Fruit fly (Drosophila melanogaster) whole organism, prepupa: ENCODE data around the gene lsn.

Source experiments
- Blimp-1 ChIP-seq: fragments of 200-800 bp; sonication (Bioruptor generic); optimal IDR thresholded peaks from 3 replicates; lab custom pipeline; 2017; ENCODE audit warnings: missing biosample characterization, missing genetic modification characterization, mild to moderate bottlenecking, moderate library complexity, missing genetic modification reagents
- CG10631 ChIP-seq: fragments of 200-800 bp; sonication (Bioruptor generic); optimal IDR thresholded peaks from 2 replicates; lab custom pipeline; 2016; ENCODE audit warnings: missing biosample characterization, missing genetic modification characterization
- CG10669 ChIP-seq: fragments of 200-800 bp; sonication (Bioruptor generic); optimal IDR thresholded peaks from 3 replicates; lab custom pipeline; 2018; ENCODE audit warnings: missing biosample characterization, mild to moderate bottlenecking, missing genetic modification characterization, moderate library complexity
- CG11294 ChIP-seq: fragments of 200-800 bp; sonication (Bioruptor generic); IDR thresholded peaks from 2 replicates; pipeline ENCODE4 v1.3.6; 2022; ENCODE audit warnings: missing biosample characterization, missing genetic modification characterization
- CG11762 ChIP-seq: fragments of 200-800 bp; sonication (Bioruptor generic); optimal IDR thresholded peaks from 3 replicates; lab custom pipeline; 2016; ENCODE audit warnings: missing biosample characterization, missing genetic modification characterization; ENCODE audit not compliant: insufficient read depth
- CG11902 ChIP-seq: fragments of 200-800 bp; sonication (Bioruptor generic); optimal IDR thresholded peaks from 3 replicates; lab custom pipeline; 2016; ENCODE audit warnings: missing biosample characterization, missing genetic modification characterization
- CG15336 ChIP-seq: fragments of 200-800 bp; sonication (Bioruptor generic); IDR thresholded peaks from 2 replicates; pipeline ENCODE4 v1.3.6; 2022; ENCODE audit warnings: missing biosample characterization, missing genetic modification characterization
- CG1621 ChIP-seq: fragments of 200-800 bp; sonication (Bioruptor generic); optimal IDR thresholded peaks from 3 replicates; lab custom pipeline; 2018; ENCODE audit warnings: missing biosample characterization, mild to moderate bottlenecking, missing genetic modification characterization
- CG16779 ChIP-seq: fragments of 200-800 bp; sonication (Bioruptor generic); optimal IDR thresholded peaks from 3 replicates; lab custom pipeline; 2017; ENCODE audit warnings: missing biosample characterization, mild to moderate bottlenecking, missing genetic modification characterization
- CG3032 ChIP-seq: fragments of 200-800 bp; optimal IDR thresholded peaks from 2 replicates; lab custom pipeline; 2019; ENCODE audit warnings: missing biosample characterization, mild to moderate bottlenecking, missing genetic modification characterization, moderate library complexity
- CG32006 ChIP-seq: fragments of 200-800 bp; sonication (Bioruptor generic); optimal IDR thresholded peaks from 3 replicates; lab custom pipeline; 2017; ENCODE audit warnings: missing biosample characterization, mild to moderate bottlenecking, missing genetic modification characterization
- CG34406 ChIP-seq: fragments of 200-800 bp; sonication (Bioruptor generic); optimal IDR thresholded peaks from 3 replicates; lab custom pipeline; 2016; ENCODE audit warnings: missing biosample characterization, missing genetic modification characterization
- CG3919 ChIP-seq: fragments of 200-800 bp; sonication (Bioruptor generic); optimal IDR thresholded peaks from 3 replicates; lab custom pipeline; 2016; ENCODE audit warnings: missing biosample characterization, missing genetic modification characterization
- CG6163 ChIP-seq: fragments of 200-800 bp; sonication (Bioruptor generic); IDR thresholded peaks from 3 replicates; pipeline ENCODE4 v1.3.6; 2022; ENCODE audit warnings: missing biosample characterization, missing genetic modification characterization
- CG6792 ChIP-seq: fragments of 200-800 bp; sonication (Bioruptor generic); optimal IDR thresholded peaks from 3 replicates; lab custom pipeline; 2016; ENCODE audit warnings: missing biosample characterization, missing genetic modification characterization
- CG6808 ChIP-seq: fragments of 200-800 bp; sonication (Bioruptor generic); optimal IDR thresholded peaks from 3 replicates; lab custom pipeline; 2017; ENCODE audit warnings: missing biosample characterization, missing genetic modification characterization, mild to moderate bottlenecking, moderate library complexity, missing genetic modification reagents
- CG7368 ChIP-seq: fragments of 200-800 bp; sonication (Bioruptor generic); optimal IDR thresholded peaks from 3 replicates; lab custom pipeline; 2016; ENCODE audit warnings: missing biosample characterization, missing genetic modification characterization
- CG8119 ChIP-seq: fragments of 200-800 bp; sonication (Bioruptor generic); IDR thresholded peaks from 3 replicates; pipeline ENCODE4 v1.3.6; 2022; ENCODE audit warnings: missing biosample characterization, missing genetic modification characterization
- CG8319 ChIP-seq: fragments of 200-800 bp; sonication (Bioruptor generic); optimal IDR thresholded peaks from 3 replicates; lab custom pipeline; 2016; ENCODE audit warnings: missing biosample characterization, missing genetic modification characterization
- CG8632 ChIP-seq: fragments of 200-800 bp; sonication (Bioruptor generic); optimal IDR thresholded peaks from 3 replicates; lab custom pipeline; 2016; ENCODE audit warnings: missing biosample characterization, missing genetic modification characterization
- CG9139 ChIP-seq: fragments of 200-800 bp; sonication (Bioruptor generic); optimal IDR thresholded peaks from 3 replicates; lab custom pipeline; 2017; ENCODE audit warnings: missing biosample characterization, mild to moderate bottlenecking, missing genetic modification characterization
- Eip78C ChIP-seq: fragments of 200-800 bp; sonication (Bioruptor generic); peaks from one replicate; lab custom pipeline; 2016; ENCODE audit warnings: missing biosample characterization, missing genetic modification characterization
- Ets21C ChIP-seq: fragments of 200-800 bp; sonication (Bioruptor generic); optimal IDR thresholded peaks from 3 replicates; lab custom pipeline; 2016; ENCODE audit warnings: missing biosample characterization, missing genetic modification characterization
- Ets96B ChIP-seq: fragments of 200-800 bp; optimal IDR thresholded peaks from 2 replicates; lab custom pipeline; 2019; ENCODE audit warnings: missing biosample characterization, mild to moderate bottlenecking, missing genetic modification characterization, moderate library complexity
- Gug ChIP-seq: fragments of 200-800 bp; sonication (Bioruptor generic); IDR thresholded peaks from 2 replicates; pipeline ENCODE4 v1.3.6; 2022; ENCODE audit warnings: missing biosample characterization, missing genetic modification characterization
- Hr38 ChIP-seq: sonication (Bioruptor generic); optimal IDR thresholded peaks from 2 replicates; lab custom pipeline; 2016; ENCODE audit warnings: missing biosample characterization, missing genetic modification characterization
- Hr4 ChIP-seq: fragments of 200-800 bp; sonication (Bioruptor generic); optimal IDR thresholded peaks from 3 replicates; lab custom pipeline; 2016; ENCODE audit warnings: missing biosample characterization, missing genetic modification characterization
- Lpt ChIP-seq: fragments of 200-800 bp; sonication (Bioruptor generic); optimal IDR thresholded peaks from 3 replicates; lab custom pipeline; 2016; ENCODE audit warnings: missing biosample characterization, missing genetic modification characterization
- Met ChIP-seq: fragments of 200-800 bp; sonication (Bioruptor generic); optimal IDR thresholded peaks from 3 replicates; lab custom pipeline; 2016; ENCODE audit warnings: missing biosample characterization, missing genetic modification characterization
- OdsH ChIP-seq: fragments of 200-800 bp; sonication (Bioruptor generic); optimal IDR thresholded peaks from 3 replicates; lab custom pipeline; 2016; ENCODE audit warnings: missing biosample characterization, missing genetic modification characterization
- Smox ChIP-seq: fragments of 200-800 bp; sonication (Bioruptor generic); optimal IDR thresholded peaks from 3 replicates; lab custom pipeline; 2016; ENCODE audit warnings: missing biosample characterization, missing genetic modification characterization
- Sox14 ChIP-seq: fragments of 200-800 bp; sonication (Bioruptor generic); optimal IDR thresholded peaks from 3 replicates; lab custom pipeline; 2016; ENCODE audit warnings: missing biosample characterization, missing genetic modification characterization
- Sox15 ChIP-seq: fragments of 200-800 bp; sonication (Bioruptor generic); optimal IDR thresholded peaks from 3 replicates; lab custom pipeline; 2016; ENCODE audit warnings: missing biosample characterization, missing genetic modification characterization
- achi ChIP-seq: fragments of 200-800 bp; sonication (Bioruptor generic); optimal IDR thresholded peaks from 3 replicates; lab custom pipeline; 2016; ENCODE audit warnings: missing biosample characterization, missing genetic modification characterization
- acj6 ChIP-seq: fragments of 200-800 bp; sonication (Bioruptor generic); optimal IDR thresholded peaks from 3 replicates; lab custom pipeline; 2016; ENCODE audit warnings: missing biosample characterization, missing genetic modification characterization
- cyc ChIP-seq: fragments of 200-800 bp; sonication (Bioruptor generic); optimal IDR thresholded peaks from 3 replicates; lab custom pipeline; 2016; ENCODE audit warnings: missing biosample characterization, missing genetic modification characterization
- eg ChIP-seq: fragments of 200-800 bp; sonication (Bioruptor generic); IDR thresholded peaks from 3 replicates; pipeline ENCODE4 v1.3.6; 2022; ENCODE audit warnings: missing biosample characterization, missing genetic modification characterization
- esn ChIP-seq: fragments of 200-800 bp; sonication (Bioruptor generic); optimal IDR thresholded peaks from 2 replicates; lab custom pipeline; 2016; ENCODE audit warnings: missing biosample characterization, mild to moderate bottlenecking, missing genetic modification characterization, moderate library complexity
- fkh ChIP-seq: fragments of 200-800 bp; sonication (Bioruptor generic); optimal IDR thresholded peaks from 3 replicates; lab custom pipeline; 2017; ENCODE audit warnings: missing biosample characterization, mild to moderate bottlenecking, missing genetic modification characterization, moderate library complexity
- lz ChIP-seq: fragments of 200-800 bp; sonication (Bioruptor generic); optimal IDR thresholded peaks from 3 replicates; lab custom pipeline; 2016; ENCODE audit warnings: missing biosample characterization, missing genetic modification characterization
- net ChIP-seq: fragments of 200-800 bp; sonication (Bioruptor generic); optimal IDR thresholded peaks from 3 replicates; lab custom pipeline; 2016; ENCODE audit warnings: missing biosample characterization, missing genetic modification characterization
- pdm3 ChIP-seq: fragments of 200-800 bp; sonication (Bioruptor generic); optimal IDR thresholded peaks from 3 replicates; lab custom pipeline; 2016; ENCODE audit warnings: missing biosample characterization, missing genetic modification characterization
- salr ChIP-seq, 2 experiments: fragments of 200-800 bp; sonication (Bioruptor generic); optimal IDR thresholded peaks; 3 replicates each; lab custom pipeline; 2016 to 2018; ENCODE audit warnings: missing biosample characterization in 2 of 2, missing genetic modification characterization in 2 of 2, mild to moderate bottlenecking in 1 of 2
- spab ChIP-seq: fragments of 200-800 bp; sonication (Bioruptor generic); optimal IDR thresholded peaks from 2 replicates; lab custom pipeline; 2017; ENCODE audit warnings: missing biosample characterization, mild to moderate bottlenecking, missing genetic modification characterization, missing genetic modification reagents
- svp ChIP-seq: fragments of 200-800 bp; sonication (Bioruptor generic); peaks from one replicate; lab custom pipeline; 2016; ENCODE audit warnings: missing biosample characterization, missing genetic modification characterization
- topi ChIP-seq: fragments of 200-800 bp; sonication (Bioruptor generic); optimal IDR thresholded peaks from 3 replicates; lab custom pipeline; 2016; ENCODE audit warnings: missing biosample characterization, missing genetic modification characterization
- vri ChIP-seq: fragments of 200-800 bp; sonication (Bioruptor generic); optimal IDR thresholded peaks from 3 replicates; lab custom pipeline; 2016; ENCODE audit warnings: missing biosample characterization, mild to moderate bottlenecking, missing genetic modification characterization

Gene lsn

DNA sequence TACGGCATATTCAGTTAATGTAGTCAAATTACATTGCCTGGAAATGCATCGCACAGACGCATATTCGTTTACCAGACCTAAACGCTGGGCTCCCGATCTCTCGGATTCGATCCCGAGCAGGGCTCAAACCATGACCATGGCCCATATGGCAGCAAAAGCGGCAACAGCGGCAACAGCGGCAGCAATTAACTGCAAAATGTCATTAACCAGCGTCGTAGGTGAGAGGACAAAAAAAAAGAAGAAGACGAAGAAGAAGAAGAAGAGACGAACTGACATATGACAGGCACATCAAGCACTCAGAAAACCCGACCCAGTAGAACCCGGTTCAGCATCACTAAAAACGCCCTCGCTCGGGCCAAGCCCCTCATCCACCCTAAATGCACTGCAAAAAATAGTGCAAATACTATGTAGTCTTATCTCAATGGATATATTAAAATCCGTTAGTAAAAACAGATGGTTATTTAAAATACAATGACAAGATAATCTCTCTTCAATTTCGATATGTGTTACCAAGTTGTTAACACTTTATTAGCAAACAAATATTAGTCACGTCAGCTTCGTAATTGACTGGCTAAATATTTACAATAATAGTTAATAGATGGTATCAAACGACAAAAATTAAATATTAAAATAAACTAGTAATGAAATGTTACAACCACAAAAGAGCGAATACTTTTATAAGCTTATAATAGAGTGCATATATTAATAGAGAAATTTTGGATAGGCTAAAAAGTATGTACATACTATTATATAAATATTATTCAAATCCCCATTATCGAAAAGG, 39.0 kb upstream of the lsn start (continued):
- TF ChIP-seq salr (GFP tag; optimal IDR thresholded peaks at IDR 0.05; lab: Kevin White, UChicago) (peak in 1 of 2 experiments; percentile 24), topi (GFP tag; lab: Kevin White, UChicago) (peak; percentile 17), Lpt (GFP tag; lab: Kevin White, UChicago) (no peak), CG11294 (no peak), fkh (GFP tag; lab: Kevin White, UChicago) (no peak), CG6808 (GFP tag; lab: Kevin White, UChicago) (peak; percentile 66), achi (GFP tag; lab: Kevin White, UChicago) (peak; percentile 9), CG10669 (GFP tag; lab: Kevin White, UChicago) (peak; percentile 53), CG3032 (tag; lab: Kevin White, UChicago) (peak; percentile 50), Met (peak; percentile 35), Hr4 (GFP tag; lab: Kevin White, UChicago) (no peak), Sox14 (GFP tag; lab: Kevin White, UChicago) (no peak), CG32006 (GFP tag; lab: Kevin White, UChicago) (peak; percentile 7), CG9139 (GFP tag; lab: Kevin White, UChicago) (no peak), Smox (peak; percentile 4), OdsH (GFP tag; lab: Kevin White, UChicago) (peak; percentile 37), net (GFP tag; lab: Kevin White, UChicago) (peak; percentile 14), Hr38 (GFP tag; lab: Kevin White, UChicago) (no peak), Gug (GFP tag; lab: Robert Waterston, UW) (no peak), esn (GFP tag; lab: Kevin White, UChicago) (peak; percentile 29), cyc (GFP tag; lab: Kevin White, UChicago) (no peak), CG6792 (peak; percentile 8), CG8119 (no peak), Blimp-1 (GFP tag; lab: Kevin White, UChicago) (no peak)

DNA sequence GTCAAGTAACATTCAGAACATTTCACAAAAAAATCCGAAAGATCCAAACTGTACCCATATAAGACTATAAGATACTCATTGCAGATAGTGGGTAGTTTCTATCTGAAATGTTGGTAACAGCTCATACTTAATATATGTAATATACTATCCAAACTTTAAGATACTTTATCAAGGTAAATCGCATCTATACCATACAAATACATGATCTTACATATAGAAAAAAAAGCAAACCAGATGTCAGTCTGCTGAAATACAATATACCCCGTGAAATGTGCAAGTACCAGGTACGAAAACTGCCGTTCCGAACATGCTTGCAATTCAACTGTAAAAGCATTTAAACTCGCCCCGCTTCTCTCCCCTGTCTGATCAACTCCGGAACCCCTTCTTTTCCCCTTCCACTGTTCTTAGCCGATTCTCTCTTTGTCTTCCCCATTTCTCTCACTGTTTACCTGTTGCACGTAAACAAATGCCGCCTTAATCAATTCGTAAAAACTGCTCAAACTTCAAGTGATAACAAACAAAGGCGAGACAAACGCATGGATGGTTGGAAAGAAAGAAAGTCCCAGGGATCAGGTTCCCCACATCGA, 37.4 kb upstream of the lsn start:
- TF ChIP-seq CG10669 (GFP tag; lab: Kevin White, UChicago) (peak; percentile 9), CG11902 (GFP tag; lab: Kevin White, UChicago) (peak; percentile 9), CG3919 (peak; percentile 16), CG15336 (GFP tag; lab: Robert Waterston, UW) (peak; percentile 37; the same call in 1 of the 2 replicates), CG11762 (GFP tag; lab: Kevin White, UChicago) (peak; percentile 8), CG8632 (peak; percentile 1), esn (GFP tag; lab: Kevin White, UChicago) (peak; percentile 75), CG1621 (tag; lab: Kevin White, UChicago) (no peak), Hr38 (GFP tag; lab: Kevin White, UChicago) (no peak), CG34406 (GFP tag; lab: Kevin White, UChicago) (no peak), CG6792 (peak; percentile 7), Hr4 (GFP tag; lab: Kevin White, UChicago) (peak; percentile 58), CG6163 (GFP tag; lab: Robert Waterston, UW) (peak; percentile 45; the same call in 1 of the 3 replicates), achi (GFP tag; lab: Kevin White, UChicago) (peak; percentile 52), acj6 (GFP tag; lab: Kevin White, UChicago) (peak; percentile 58), CG16779 (tag; lab: Kevin White, UChicago) (no peak), eg (GFP tag; lab: Robert Waterston, UW) (no peak), CG8319 (GFP tag; lab: Kevin White, UChicago) (no peak), CG7368 (GFP tag; lab: Kevin White, UChicago) (no peak), CG11294 (no peak), spab (GFP tag; lab: Kevin White, UChicago) (peak; percentile 3), Ets21C (GFP tag; lab: Kevin White, UChicago) (peak; percentile 38), lz (peak; percentile 50), pdm3 (peak; percentile 48), svp (peak; percentile 86), Blimp-1 (GFP tag; lab: Kevin White, UChicago) (no peak), CG10631 (GFP tag; lab: Kevin White, UChicago) (peak; percentile 27), Gug (GFP tag; lab: Robert Waterston, UW) (0 out of 2 replicates have a peak, but pooled peaks have one; percentile 12), topi (GFP tag; lab: Kevin White, UChicago) (peak; percentile 73), Eip78C (GFP tag; lab: Kevin White, UChicago) (peak; percentile 85), Ets96B (tag; lab: Kevin White, UChicago) (peak; percentile 23), Sox15 (GFP tag; lab: Kevin White, UChicago) (no peak), vri (GFP tag; lab: Kevin White, UChicago) (peak; percentile 14), CG3032 (tag; lab: Kevin White, UChicago) (peak; percentile 15)
